Fruit fly (Drosophila melanogaster) whole organism, embryonic: ENCODE measurements around the gene Cpr30B.

Experiments used
- Atf6 ChIP-seq: fragments of 200-800 bp; sonication (Bioruptor generic); IDR thresholded peaks from 2 replicates; pipeline ENCODE4 v1.3.6; 2022; ENCODE audit warnings: missing biosample characterization, missing genetic modification characterization
- CG11085 ChIP-seq: fragments of 200-800 bp; sonication (Bioruptor generic); IDR thresholded peaks from 2 replicates; pipeline ENCODE4 v1.3.6; 2022; ENCODE audit warnings: missing biosample characterization, missing genetic modification characterization
- CG11695 ChIP-seq: fragments of 200-800 bp; sonication (Bioruptor generic); IDR thresholded peaks from 3 replicates; pipeline ENCODE4 v1.3.6; 2022; ENCODE audit warnings: missing biosample characterization, missing genetic modification characterization
- CG11696 ChIP-seq: fragments of 200-800 bp; sonication (Bioruptor generic); IDR thresholded peaks from 2 replicates; pipeline ENCODE4 v1.3.6; 2022; ENCODE audit warnings: missing biosample characterization, missing genetic modification characterization
- CG11723 ChIP-seq: fragments of 200-800 bp; sonication (Bioruptor generic); optimal IDR thresholded peaks from 2 replicates; lab custom pipeline; 2017; ENCODE audit warnings: missing biosample characterization, mild to moderate bottlenecking, missing genetic modification characterization
- CG12071 ChIP-seq: fragments of 200-800 bp; sonication (Bioruptor generic); optimal IDR thresholded peaks from 3 replicates; lab custom pipeline; 2018; ENCODE audit warnings: missing biosample characterization, mild to moderate bottlenecking, missing genetic modification characterization
- CG12104 ChIP-seq: fragments of 200-800 bp; sonication (Bioruptor generic); optimal IDR thresholded peaks from 3 replicates; lab custom pipeline; 2016; ENCODE audit warnings: missing biosample characterization, missing genetic modification characterization
- CG14050 ChIP-seq: fragments of 200-800 bp; sonication (Bioruptor generic); IDR thresholded peaks from 3 replicates; pipeline ENCODE4 v1.3.6; 2022; ENCODE audit warnings: missing biosample characterization, missing genetic modification characterization
- CG14667 ChIP-seq: fragments of 200-800 bp; sonication (Bioruptor generic); IDR thresholded peaks from 2 replicates; pipeline ENCODE4 v1.3.6; 2022; ENCODE audit warnings: missing biosample characterization, missing genetic modification characterization
- CG1529 ChIP-seq: fragments of 200-800 bp; sonication (Bioruptor generic); optimal IDR thresholded peaks from 3 replicates; lab custom pipeline; 2018; ENCODE audit warnings: missing biosample characterization, missing genetic modification characterization
- CG17829 ChIP-seq: fragments of 200-800 bp; optimal IDR thresholded peaks from 2 replicates; lab custom pipeline; 2019; ENCODE audit warnings: missing biosample characterization, mild to moderate bottlenecking, missing genetic modification characterization, moderate library complexity
- CG18764 ChIP-seq: fragments of 200-800 bp; sonication (Bioruptor generic); optimal IDR thresholded peaks from 3 replicates; lab custom pipeline; 2016; ENCODE audit warnings: missing biosample characterization, missing genetic modification characterization
- CG31388 ChIP-seq: fragments of 200-800 bp; sonication (Bioruptor generic); optimal IDR thresholded peaks from 2 replicates; lab custom pipeline; 2016; ENCODE audit warnings: missing biosample characterization, missing genetic modification characterization
- CG3281 ChIP-seq: fragments of 200-800 bp; sonication (Bioruptor generic); optimal IDR thresholded peaks from 3 replicates; lab custom pipeline; 2017; ENCODE audit warnings: missing biosample characterization, mild to moderate bottlenecking, missing genetic modification characterization
- CG33213 ChIP-seq: fragments of 200-800 bp; sonication (Bioruptor generic); optimal IDR thresholded peaks from 3 replicates; lab custom pipeline; 2016; ENCODE audit warnings: missing biosample characterization, missing genetic modification characterization
- CG3407 ChIP-seq: fragments of 200-800 bp; sonication (Bioruptor generic); optimal IDR thresholded peaks from 2 replicates; lab custom pipeline; 2018; ENCODE audit warnings: missing biosample characterization, mild to moderate bottlenecking, missing genetic modification characterization
- CG6175 ChIP-seq: fragments of 200-800 bp; sonication (Bioruptor generic); IDR thresholded peaks from 3 replicates; pipeline ENCODE4 v1.3.6; 2022; ENCODE audit warnings: missing biosample characterization, missing genetic modification characterization
- CG6765 ChIP-seq: fragments of 200-800 bp; sonication (Bioruptor generic); optimal IDR thresholded peaks from 3 replicates; lab custom pipeline; 2017; ENCODE audit warnings: missing biosample characterization, mild to moderate bottlenecking, missing genetic modification characterization
- CG8290 ChIP-seq, 3 experiments: fragments of 200-800 bp; sonication (Bioruptor generic); optimal IDR thresholded peaks; 2 replicates each; lab custom pipeline; 2016 to 2019; ENCODE audit warnings: missing biosample characterization in 3 of 3, missing genetic modification characterization in 3 of 3, mild to moderate bottlenecking in 2 of 3, moderate library complexity in 1 of 3
- CG9876 ChIP-seq: fragments of 200-800 bp; sonication (Bioruptor generic); optimal IDR thresholded peaks from 2 replicates; lab custom pipeline; 2016; ENCODE audit warnings: missing biosample characterization, missing genetic modification characterization
- CHES-1-like ChIP-seq: fragments of 200-800 bp; sonication (Bioruptor generic); optimal IDR thresholded peaks from 2 replicates; lab custom pipeline; 2016; ENCODE audit warnings: missing biosample characterization, missing genetic modification characterization
- Dll ChIP-seq: fragments of 200-800 bp; sonication (Bioruptor generic); IDR thresholded peaks from 4 replicates; pipeline ENCODE4 v1.3.6; 2022; ENCODE audit warnings: missing biosample characterization, missing genetic modification characterization; ENCODE audit not compliant: partially characterized antibody
- Fer1 ChIP-seq: fragments of 200-800 bp; sonication (Bioruptor generic); optimal IDR thresholded peaks from 2 replicates; lab custom pipeline; 2017; ENCODE audit warnings: missing biosample characterization, mild to moderate bottlenecking, missing genetic modification characterization
- Gsc ChIP-seq: fragments of 200-800 bp; sonication (Bioruptor generic); IDR thresholded peaks from 2 replicates; pipeline ENCODE4 v1.3.6; 2022; ENCODE audit warnings: missing biosample characterization, missing genetic modification characterization
- Hr78 ChIP-seq, 2 experiments: fragments of 200-800 bp in 1 of 2; fragments of >200 bp in 1 of 2; sonication (Bioruptor generic) in 1 of 2; optimal IDR thresholded peaks; 2 replicates each; lab custom pipeline; 2017 to 2019; ENCODE audit warnings: missing biosample characterization in 2 of 2, missing genetic modification characterization in 2 of 2, mild to moderate bottlenecking in 1 of 2, moderate library complexity in 1 of 2
- Lhr ChIP-seq: fragments of 200-800 bp; sonication (Bioruptor generic); optimal IDR thresholded peaks from 3 replicates; lab custom pipeline; 2017; ENCODE audit warnings: mild to moderate bottlenecking, missing biosample characterization, missing genetic modification reagents, missing genetic modification characterization
- NK7.1 ChIP-seq: fragments of 200-800 bp; sonication (Bioruptor generic); optimal IDR thresholded peaks from 3 replicates; lab custom pipeline; 2016; ENCODE audit warnings: missing biosample characterization, missing genetic modification characterization
- Nf-YC ChIP-seq: fragments of 200-800 bp; optimal IDR thresholded peaks from 3 replicates; lab custom pipeline; 2019; ENCODE audit warnings: missing biosample characterization, mild to moderate bottlenecking, missing genetic modification characterization, moderate library complexity
- Ravus ChIP-seq: fragments of 200-800 bp; sonication (Bioruptor generic); IDR thresholded peaks from 2 replicates; pipeline ENCODE4 v1.3.6; 2022; ENCODE audit warnings: missing biosample characterization, missing genetic modification characterization
- Sin3A ChIP-seq: fragments of >200 bp; optimal IDR thresholded peaks from 2 replicates; lab custom pipeline; 2018
- Six4 ChIP-seq: fragments of 200-800 bp; sonication (Bioruptor generic); optimal IDR thresholded peaks from 2 replicates; lab custom pipeline; 2016; ENCODE audit warnings: missing biosample characterization, missing genetic modification characterization
- Usf ChIP-seq: fragments of 200-800 bp; sonication (Bioruptor generic); optimal IDR thresholded peaks from 2 replicates; lab custom pipeline; 2017; ENCODE audit warnings: missing genotype, missing biosample characterization, missing genetic modification characterization
- Xrp1 ChIP-seq: fragments of 200-800 bp; sonication (Bioruptor generic); IDR thresholded peaks from 2 replicates; pipeline ENCODE4 v1.3.6; 2022; ENCODE audit warnings: missing biosample characterization, missing genetic modification characterization
- ash1 ChIP-seq: fragments of 200-800 bp; sonication (Bioruptor generic); optimal IDR thresholded peaks from 2 replicates; lab custom pipeline; 2018; ENCODE audit warnings: missing biosample characterization, mild to moderate bottlenecking, missing genetic modification characterization
- bigmax ChIP-seq: fragments of 200-800 bp; sonication (Bioruptor generic); optimal IDR thresholded peaks from 2 replicates; lab custom pipeline; 2018; ENCODE audit warnings: missing biosample characterization, mild to moderate bottlenecking, missing genetic modification characterization
- cwo ChIP-seq: fragments of 200-800 bp; sonication (Bioruptor generic); optimal IDR thresholded peaks from 3 replicates; lab custom pipeline; 2017; ENCODE audit warnings: missing biosample characterization, missing genetic modification characterization, mild to moderate bottlenecking, moderate library complexity, missing genetic modification reagents
- hbn ChIP-seq: fragments of 200-800 bp; sonication (Bioruptor generic); IDR thresholded peaks from 2 replicates; pipeline ENCODE4 v1.3.6; 2022; ENCODE audit warnings: missing biosample characterization, missing genetic modification characterization; ENCODE audit not compliant: partially characterized antibody
- lmd ChIP-seq: fragments of 200-800 bp; sonication (Bioruptor generic); IDR thresholded peaks from 2 replicates; pipeline ENCODE4 v1.3.6; 2022; ENCODE audit warnings: missing biosample characterization, missing genetic modification characterization
- lov ChIP-seq, 2 experiments: fragments of 200-800 bp in 1 of 2; fragments of >200 bp in 1 of 2; sonication (Bioruptor generic) in 1 of 2; IDR thresholded peaks in 1 of 2; optimal IDR thresholded peaks in 1 of 2; 2 replicates in 1 of 2; 3 replicates in 1 of 2; pipeline versions ENCODE4 v1.3.6 to Lab custom; 2017 to 2022; ENCODE audit warnings: missing biosample characterization in 1 of 2, missing genetic modification characterization in 1 of 2
- onecut ChIP-seq: fragments of 200-800 bp; sonication (Bioruptor generic); IDR thresholded peaks from 2 replicates; pipeline ENCODE4 v1.3.6; 2022; ENCODE audit warnings: missing biosample characterization, missing genetic modification characterization
- pho ChIP-seq: fragments of 200-800 bp; sonication (Bioruptor generic); optimal IDR thresholded peaks from 2 replicates; lab custom pipeline; 2016; ENCODE audit warnings: missing biosample characterization, missing genetic modification characterization
- ranshi ChIP-seq: fragments of 200-800 bp; sonication (Bioruptor generic); IDR thresholded peaks from 2 replicates; pipeline ENCODE4 v1.3.6; 2022; ENCODE audit warnings: missing biosample characterization, missing genetic modification characterization
- ro ChIP-seq: fragments of 200-800 bp; sonication (Bioruptor generic); IDR thresholded peaks from 2 replicates; pipeline ENCODE4 v1.3.6; 2022; ENCODE audit warnings: missing biosample characterization, missing genetic modification characterization
- sens ChIP-seq: fragments of 200-800 bp; sonication (Bioruptor generic); peaks from one replicate; lab custom pipeline; 2016; ENCODE audit warnings: missing biosample characterization, missing genetic modification characterization
- shn ChIP-seq: fragments of 200-800 bp; sonication (Bioruptor generic); optimal IDR thresholded peaks from 3 replicates; lab custom pipeline; 2016; ENCODE audit warnings: missing biosample characterization, missing genetic modification characterization
- sima ChIP-seq: fragments of 200-800 bp; sonication (Bioruptor generic); optimal IDR thresholded peaks from 2 replicates; lab custom pipeline; 2016; ENCODE audit warnings: missing biosample characterization, missing genetic modification characterization
- slou ChIP-seq: fragments of 200-800 bp; sonication (Bioruptor generic); optimal IDR thresholded peaks from 3 replicates; lab custom pipeline; 2016; ENCODE audit warnings: missing biosample characterization, missing genetic modification characterization
- ssp ChIP-seq: fragments of 200-800 bp; sonication (Bioruptor generic); IDR thresholded peaks from 2 replicates; pipeline ENCODE4 v1.3.6; 2022; ENCODE audit warnings: missing biosample characterization, missing genetic modification characterization
- stwl ChIP-seq: fragments of 200-800 bp; sonication (Bioruptor generic); optimal IDR thresholded peaks from 3 replicates; lab custom pipeline; 2018; ENCODE audit warnings: missing biosample characterization, mild to moderate bottlenecking, missing genetic modification characterization, moderate library complexity
- twi ChIP-seq: fragments of 200-800 bp; optimal IDR thresholded peaks from 2 replicates; lab custom pipeline; 2019; ENCODE audit warnings: missing biosample characterization, mild to moderate bottlenecking, missing genetic modification characterization, moderate library complexity
- z ChIP-seq: fragments of 200-800 bp; sonication (Bioruptor generic); IDR thresholded peaks from 3 replicates; pipeline ENCODE4 v1.3.6; 2022; ENCODE audit warnings: missing biosample characterization, missing genetic modification characterization

Cpr30B gene

DNA sequence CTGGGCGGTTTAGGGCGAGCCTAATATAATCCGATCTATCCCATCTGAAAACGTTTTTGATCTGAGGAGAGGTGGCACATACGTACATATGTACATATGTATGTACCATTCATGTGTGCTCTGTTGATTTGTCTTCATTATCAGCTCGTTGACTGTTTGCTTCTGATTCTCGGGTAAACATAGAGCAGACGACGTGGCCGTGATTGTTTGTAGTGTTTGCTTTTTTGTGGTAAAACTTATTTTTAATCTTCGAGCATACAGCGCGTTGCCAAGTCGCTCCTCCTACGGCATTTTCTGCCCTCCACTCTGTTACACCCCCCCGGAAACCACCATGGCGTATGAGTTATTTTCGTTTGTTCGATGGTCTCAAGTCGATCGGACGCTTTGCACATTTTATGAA is 17.0 kb upstream of the Cpr30B start (continued):
- TF ChIP-seq Lhr (peak; percentile 91), Atf6 (peak; percentile 91), Fer1 (GFP tag; lab: Kevin White, UChicago) (peak; percentile 96), CG11085 (peak; percentile 59; the same call in 1 of the 2 replicates), CG12104 (GFP tag; lab: Kevin White, UChicago) (peak; percentile 90), Xrp1 (GFP tag; lab: Robert Waterston, UW) (peak; percentile 94), CG11696 (GFP tag; lab: Robert Waterston, UW) (peak; percentile 77), Nf-YC (tag; lab: Kevin White, UChicago) (peak; percentile 63), sens (peak; percentile 97), CG12071 (GFP tag; lab: Kevin White, UChicago) (peak; percentile 96), stwl (tag; lab: Kevin White, UChicago) (peak; percentile 43), CG3407 (GFP tag; lab: Kevin White, UChicago) (peak; percentile 95), ro (GFP tag; lab: Robert Waterston, UW) (no peak), lov (optimal IDR thresholded peaks at IDR 0.05; lab: Kevin White, UChicago) (no peak), lov (GFP tag; IDR thresholded peaks at IDR 0.05; lab: Robert Waterston, UW) (peak; percentile 81; the same call in 2 of the 3 replicates), twi (tag; lab: Kevin White, UChicago) (peak; percentile 81), CG1529 (GFP tag; lab: Kevin White, UChicago) (peak; percentile 90), cwo (peak; percentile 86), CG6175 (GFP tag; lab: Robert Waterston, UW) (peak; percentile 60; the same call in 1 of the 3 replicates), Gsc (GFP tag; lab: Robert Waterston, UW) (no peak), CG8290 (GFP tag; optimal IDR thresholded peaks at IDR 0.05; lab: Kevin White, UChicago) (peak; percentile 81), CG8290 (tag; optimal IDR thresholded peaks at IDR 0.05; lab: Kevin White, UChicago) (peak; percentile 95 to 96), lmd (GFP tag; lab: Robert Waterston, UW) (peak; percentile 40; the same call in 1 of the 2 replicates), CG14050 (GFP tag; lab: Robert Waterston, UW) (peak; percentile 76), CG14667 (GFP tag; lab: Robert Waterston, UW) (no peak), Usf (GFP tag; lab: Kevin White, UChicago) (peak; percentile 38), hbn (GFP tag; lab: Robert Waterston, UW) (no peak), z (GFP tag; lab: Robert Waterston, UW) (peak; percentile 80), CG11695 (GFP tag; lab: Robert Waterston, UW) (peak; percentile 85), CG18764 (GFP tag; lab: Kevin White, UChicago) (peak; percentile 92), sima (peak; percentile 54), CG33213 (peak; percentile 92), Hr78 (GFP tag; optimal IDR thresholded peaks at IDR 0.05; lab: Kevin White, UChicago) (peak in 1 of 2 experiments; percentile 46), ssp (GFP tag; lab: Robert Waterston, UW) (peak; percentile 12; the same call in 1 of the 2 replicates), ash1 (GFP tag; lab: Kevin White, UChicago) (peak; percentile 90), Six4 (GFP tag; lab: Kevin White, UChicago) (peak; percentile 75), CG17829 (peak; percentile 64), CHES-1-like (GFP tag; lab: Kevin White, UChicago) (peak; percentile 90), Sin3A (no peak), CG11723 (GFP tag; lab: Kevin White, UChicago) (peak; percentile 86), Ravus (GFP tag; lab: Robert Waterston, UW) (no peak), NK7.1 (peak; percentile 50), onecut (peak; percentile 84), CG9876 (GFP tag; lab: Kevin White, UChicago) (peak; percentile 80), pho (GFP tag; lab: Kevin White, UChicago) (peak; percentile 78), CG31388 (GFP tag; lab: Kevin White, UChicago) (no peak), CG3281 (GFP tag; lab: Kevin White, UChicago) (peak; percentile 87), bigmax (peak; percentile 72), ranshi (peak; percentile 80; the same call in 1 of the 2 replicates), Dll (no peak), slou (GFP tag; lab: Kevin White, UChicago) (peak; percentile 46), shn (peak; percentile 69), CG6765 (GFP tag; lab: Kevin White, UChicago) (peak; percentile 93)
